Fruit fly (Drosophila melanogaster): Measurements from ENCODE around the gene mei-217.

Gene mei-217

DNA sequence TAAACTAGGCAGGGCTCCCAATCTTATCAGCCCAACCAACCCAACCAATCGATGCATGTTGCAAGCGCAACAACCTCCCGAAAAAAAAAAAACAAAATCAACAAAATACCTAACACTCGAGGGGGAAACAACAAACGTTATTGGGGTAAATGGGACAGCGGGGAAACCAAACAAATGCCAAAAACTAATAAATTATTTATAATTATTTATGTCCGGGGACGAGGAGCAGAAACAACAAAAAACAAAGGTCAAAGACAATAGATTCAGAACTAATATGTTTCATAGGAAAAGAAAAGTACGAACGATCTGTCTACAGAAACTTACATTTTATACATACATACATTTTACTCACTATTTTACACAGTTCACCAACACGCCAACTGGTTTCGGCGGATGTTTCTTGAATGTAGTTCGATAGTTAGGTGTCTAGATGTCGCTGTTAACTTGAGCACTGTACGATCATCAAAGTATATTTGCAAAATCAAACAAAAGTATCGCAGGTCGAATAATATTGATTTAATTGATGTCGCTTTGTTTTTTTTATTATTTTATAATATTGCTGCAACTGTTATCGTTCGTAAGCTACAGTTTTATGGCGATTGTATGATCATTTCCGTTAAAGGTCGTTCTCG, 32.9 kb upstream of the mei-217 start (continued):
- no peak for TF ChIP-seq CG15269 (tag; optimal IDR thresholded peaks at IDR 0.05)
- no peak for TF ChIP-seq CG13894 (tag; optimal IDR thresholded peaks at IDR 0.05)
- TF ChIP-seq gce (GFP tag; IDR thresholded peaks at IDR 0.05): no peak
- TF ChIP-seq ham (GFP tag; IDR thresholded peaks at IDR 0.05): no peak
- no peak for TF ChIP-seq sd (tag; optimal IDR thresholded peaks at IDR 0.05)
- peak; percentile 43 for TF ChIP-seq vvl (GFP tag; IDR thresholded peaks at IDR 0.05)
- no peak for TF ChIP-seq Meics (GFP tag; optimal IDR thresholded peaks at IDR 0.05)
- no peak for TF ChIP-seq vnd (GFP tag; IDR thresholded peaks at IDR 0.05; ENCODE audit: partially characterized antibody)
- no peak for TF ChIP-seq bigmax (GFP tag; optimal IDR thresholded peaks at IDR 0.05)
- peak; percentile 7 for TF ChIP-seq zen (tag; optimal IDR thresholded peaks at IDR 0.05)
- TF ChIP-seq sim (GFP tag; IDR thresholded peaks at IDR 0.05): no peak
- TF ChIP-seq btn (GFP tag; optimal IDR thresholded peaks at IDR 0.05): no peak
- TF ChIP-seq CG30403 (GFP tag; optimal IDR thresholded peaks at IDR 0.05): peak; percentile 54
- no peak for TF ChIP-seq CG1832 (GFP tag; optimal IDR thresholded peaks at IDR 0.05)
- no peak for TF ChIP-seq sima (GFP tag; optimal IDR thresholded peaks at IDR 0.05)
- TF ChIP-seq ttk (GFP tag; IDR thresholded peaks at IDR 0.05): no peak
- TF ChIP-seq pros (GFP tag; optimal IDR thresholded peaks at IDR 0.05): no peak
- no peak for TF ChIP-seq Lpt (GFP tag; optimal IDR thresholded peaks at IDR 0.05)
- TF ChIP-seq Optix (GFP tag; IDR thresholded peaks at IDR 0.05): no peak
- TF ChIP-seq ranshi (GFP tag; IDR thresholded peaks at IDR 0.05): no peak
- TF ChIP-seq CG8281 (tag; optimal IDR thresholded peaks at IDR 0.05): no peak
- no peak for TF ChIP-seq CG8388 (GFP tag; optimal IDR thresholded peaks at IDR 0.05)
- no peak for TF ChIP-seq crc (GFP tag; optimal IDR thresholded peaks at IDR 0.05)
- TF ChIP-seq Dip2 (GFP tag; IDR thresholded peaks at IDR 0.05): peak; percentile 53; the same call in 1 of the 2 replicates
- TF ChIP-seq Med (GFP tag): peak; percentile 86
- TF ChIP-seq tgo (GFP tag; IDR thresholded peaks at IDR 0.05): no peak
- no peak for TF ChIP-seq cad (GFP tag; optimal IDR thresholded peaks at IDR 0.05)
- TF ChIP-seq Side (GFP tag; optimal IDR thresholded peaks at IDR 0.05): no peak
- peak; percentile 36 for TF ChIP-seq Mad (GFP tag; optimal IDR thresholded peaks at IDR 0.05)
- no peak for TF ChIP-seq gcm2 (GFP tag; optimal IDR thresholded peaks at IDR 0.05)
- no peak for TF ChIP-seq MESR4 (GFP tag; optimal IDR thresholded peaks at IDR 0.05)
- TF ChIP-seq salm (tag; optimal IDR thresholded peaks at IDR 0.05): no peak
- TF ChIP-seq tio (GFP tag; optimal IDR thresholded peaks at IDR 0.05): no peak
- peak; percentile 55 for TF ChIP-seq Xbp1 (GFP tag; optimal IDR thresholded peaks at IDR 0.05)
- no peak for TF ChIP-seq CG15011 (GFP tag; optimal IDR thresholded peaks at IDR 0.05)
- peak; percentile 11 for TF ChIP-seq sug (tag; optimal IDR thresholded peaks at IDR 0.05)
- no peak for TF ChIP-seq HLH54F (GFP tag; optimal IDR thresholded peaks at IDR 0.05)
- no peak for TF ChIP-seq esg (GFP tag; conservative IDR thresholded peaks at IDR 0.05)
- TF ChIP-seq bsh (GFP tag; optimal IDR thresholded peaks at IDR 0.05): no peak
- TF ChIP-seq CG9609 (GFP tag; optimal IDR thresholded peaks at IDR 0.05): peak; percentile 3
- TF ChIP-seq HmgZ (tag; optimal IDR thresholded peaks at IDR 0.05): peak; percentile 52
- TF ChIP-seq CG6689 (GFP tag; IDR thresholded peaks at IDR 0.05): no peak
- peak; percentile 47; the same call in 1 of the 2 replicates for TF ChIP-seq sob (GFP tag; IDR thresholded peaks at IDR 0.05)
- no peak for TF ChIP-seq bab2 (GFP tag; optimal IDR thresholded peaks at IDR 0.05)
- no peak for TF ChIP-seq peb (GFP tag; IDR thresholded peaks at IDR 0.05)
- peak; percentile 54 for TF ChIP-seq CG33213 (GFP tag; optimal IDR thresholded peaks at IDR 0.05)
- TF ChIP-seq CG31365 (tag; optimal IDR thresholded peaks at IDR 0.05): peak; percentile 4
- no peak for TF ChIP-seq Bteb2 (GFP tag; optimal IDR thresholded peaks at IDR 0.05)
- TF ChIP-seq Usf (GFP tag; optimal IDR thresholded peaks at IDR 0.05): no peak
- no peak for TF ChIP-seq CG10321 (GFP tag; IDR thresholded peaks at IDR 0.05)
- TF ChIP-seq CG5245 (GFP tag; optimal IDR thresholded peaks at IDR 0.05): peak; percentile 33
- TF ChIP-seq cas (GFP tag; IDR thresholded peaks at IDR 0.05): no peak
